Worm (Caenorhabditis elegans) whole organism, early embryonic: ENCODE data around the gene C04H5.1.

Source experiments
- B0310.2 ChIP-seq: sonication (generic microtip); optimal IDR thresholded peaks from 2 replicates; lab custom pipeline; 2016; ENCODE audit warnings: mild to moderate bottlenecking, missing genetic modification characterization, missing compliant biosample characterization
- F13C5.2 ChIP-seq: sonication (generic microtip); optimal IDR thresholded peaks from 2 replicates; lab custom pipeline; 2017; ENCODE audit warnings: mild to moderate bottlenecking, missing genetic modification characterization, inconsistent platforms, missing compliant biosample characterization
- aly-1 ChIP-seq: sonication (generic microtip); optimal IDR thresholded peaks from 2 replicates; lab custom pipeline; 2016; ENCODE audit warnings: missing genetic modification characterization, missing compliant biosample characterization
- ama-1 ChIP-seq: fragments of 150-350 bp; optimal IDR thresholded peaks from 2 replicates; lab custom pipeline; 2014
- ceh-13 ChIP-seq: fragments of 200-800 bp; sonication (Bioruptor generic); optimal IDR thresholded peaks from 2 replicates; lab custom pipeline; 2018; ENCODE audit warnings: mild to moderate bottlenecking, missing genetic modification characterization, missing compliant biosample characterization
- ceh-36 ChIP-seq: sonication (generic microtip); optimal IDR thresholded peaks from 2 replicates; lab custom pipeline; 2016; ENCODE audit warnings: missing genetic modification characterization, inconsistent platforms, missing compliant biosample characterization
- ets-7 ChIP-seq: sonication (generic microtip); optimal IDR thresholded peaks from 2 replicates; lab custom pipeline; 2016; ENCODE audit warnings: missing genotype, missing genetic modification characterization, missing compliant biosample characterization
- flt-1 ChIP-seq: fragments of 200-800 bp; sonication (Bioruptor generic); IDR thresholded peaks from 2 replicates; pipeline ENCODE4 v1.3.6; 2022; ENCODE audit warnings: missing genetic modification characterization, missing compliant biosample characterization
- hmbx-1 ChIP-seq: sonication (generic microtip); optimal IDR thresholded peaks from 2 replicates; lab custom pipeline; 2016; ENCODE audit warnings: mild to moderate bottlenecking, missing genetic modification characterization, missing compliant biosample characterization
- hmg-4 ChIP-seq: fragments of 200-800 bp; sonication (Bioruptor generic); optimal IDR thresholded peaks from 2 replicates; lab custom pipeline; 2018; ENCODE audit warnings: mild to moderate bottlenecking, missing genetic modification characterization, missing compliant biosample characterization
- hnd-1 ChIP-seq: sonication (generic microtip); optimal IDR thresholded peaks from 2 replicates; lab custom pipeline; 2016; ENCODE audit warnings: missing genetic modification characterization, missing compliant biosample characterization
- pes-1 ChIP-seq: fragments of 200-800 bp; sonication (Bioruptor generic); IDR thresholded peaks from 2 replicates; pipeline ENCODE4 v1.3.6; 2022; ENCODE audit warnings: missing genetic modification reagents, missing genetic modification characterization, missing compliant biosample characterization
- scrt-1 ChIP-seq: fragments of 200-800 bp; sonication (Bioruptor generic); IDR thresholded peaks from 2 replicates; pipeline ENCODE4 v1.3.6; 2022; ENCODE audit warnings: missing genetic modification characterization, missing compliant biosample characterization
- sea-1 ChIP-seq: fragments of 200-800 bp; sonication (Bioruptor generic); conservative IDR thresholded peaks from 2 replicates; pipeline ENCODE4 v1.3.6; 2022; ENCODE audit warnings: missing genetic modification characterization, missing compliant biosample characterization
- tbx-11 ChIP-seq: fragments of 200-800 bp; sonication (Bioruptor generic); IDR thresholded peaks from 2 replicates; pipeline ENCODE4 v1.3.6; 2022; ENCODE audit warnings: missing genetic modification characterization, missing compliant biosample characterization
- tbx-37 ChIP-seq: fragments of 200-800 bp; sonication (Bioruptor generic); conservative IDR thresholded peaks from 2 replicates; pipeline ENCODE4 v1.3.6; 2022; ENCODE audit warnings: missing genetic modification reagents, missing genetic modification characterization, missing compliant biosample characterization
- tra-4 ChIP-seq: sonication (generic microtip); optimal IDR thresholded peaks from 2 replicates; lab custom pipeline; 2017; ENCODE audit warnings: missing genetic modification characterization, missing compliant biosample characterization

The C04H5.1 gene

ce11 chrII:14528233-14528802 lies 5.8 kb upstream of the C04H5.1 start, which contains the start of the genes F57C2.5 and spat-1:
Gene F57C2.5, minus strand, starts transcription at chrII:14528239.
Gene spat-1, plus strand, starts transcription at chrII:14528752.
- TF ChIP-seq F13C5.2 (tag; lab: Kevin White, UChicago): peak; percentile 45
- peak; percentile 38 for TF ChIP-seq ceh-13 (GFP tag; lab: Kevin White, UChicago)
- TF ChIP-seq hmg-4 (GFP tag; lab: Kevin White, UChicago): no peak
- TF ChIP-seq sea-1 (GFP tag; lab: Robert Waterston, UW): peak; percentile 41; the same call in 1 of the 2 replicates
- no peak for TF ChIP-seq aly-1 (tag; lab: Kevin White, UChicago)
- peak; percentile 67 for TF ChIP-seq ets-7 (tag; lab: Kevin White, UChicago)
- no peak for TF ChIP-seq ceh-36 (tag; lab: Kevin White, UChicago)
- 0 out of 2 replicates have a peak, but pooled peaks have one; percentile 41 for TF ChIP-seq tbx-37 (GFP tag; lab: Robert Waterston, UW)
- no peak for TF ChIP-seq tbx-11
- no peak for TF ChIP-seq hmbx-1 (tag; lab: Kevin White, UChicago)
- TF ChIP-seq scrt-1: 0 out of 2 replicates have a peak, but pooled peaks have one; percentile 18
- TF ChIP-seq hnd-1 (tag; lab: Kevin White, UChicago): peak; percentile 19
- TF ChIP-seq pes-1: peak; percentile 65
- TF ChIP-seq ama-1 (lab: Kevin White, UChicago): no peak
- no peak for TF ChIP-seq B0310.2
- TF ChIP-seq flt-1: no peak
- TF ChIP-seq tra-4 (tag; lab: Kevin White, UChicago): peak; percentile 18

DNA sequence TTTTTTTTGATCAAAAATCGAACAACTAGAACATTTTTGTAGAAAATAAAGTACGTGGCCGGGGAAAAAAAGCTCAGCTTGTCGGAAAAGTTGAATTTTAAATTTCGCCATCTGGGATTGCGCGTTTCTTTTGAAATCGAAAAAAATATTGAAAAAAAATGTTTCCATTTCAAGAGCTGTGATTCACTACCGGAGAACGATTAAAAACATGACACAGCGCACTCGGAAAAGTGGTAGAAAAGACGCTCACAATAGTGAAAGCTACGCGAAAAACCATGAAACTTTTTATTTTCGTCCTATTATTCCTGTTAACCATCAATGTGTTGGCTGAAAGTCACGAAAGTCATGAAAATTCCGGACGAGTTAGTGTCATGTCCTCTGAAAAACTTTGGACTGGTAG lies 3.6 kb downstream of the C04H5.1 start, which contains the start of the genes clec-147 and C04H5.7:
Gene clec-147, minus strand, starts transcription at position 101 of the 400 bp plus-strand sequence.
Gene C04H5.7, plus strand, starts transcription at position 219 of the 400 bp plus-strand sequence.
- TF ChIP-seq tbx-11 (no peak), sea-1 (GFP tag; lab: Robert Waterston, UW) (no peak), ets-7 (tag; lab: Kevin White, UChicago) (no peak), ama-1 (lab: Kevin White, UChicago) (no peak), aly-1 (tag; lab: Kevin White, UChicago) (no peak), tbx-37 (GFP tag; lab: Robert Waterston, UW) (no peak), ceh-36 (tag; lab: Kevin White, UChicago) (no peak)

ce11 chrII:14540551-14540950 lies 6.5 kb downstream of the C04H5.1 start:
- TF ChIP-seq B0310.2 (no peak), flt-1 (no peak), hnd-1 (tag; lab: Kevin White, UChicago) (no peak), hmg-4 (GFP tag; lab: Kevin White, UChicago) (no peak), ceh-13 (GFP tag; lab: Kevin White, UChicago) (no peak), hmbx-1 (tag; lab: Kevin White, UChicago) (no peak), aly-1 (tag; lab: Kevin White, UChicago) (no peak), sea-1 (GFP tag; lab: Robert Waterston, UW) (no peak), ceh-36 (tag; lab: Kevin White, UChicago) (no peak)

DNA sequence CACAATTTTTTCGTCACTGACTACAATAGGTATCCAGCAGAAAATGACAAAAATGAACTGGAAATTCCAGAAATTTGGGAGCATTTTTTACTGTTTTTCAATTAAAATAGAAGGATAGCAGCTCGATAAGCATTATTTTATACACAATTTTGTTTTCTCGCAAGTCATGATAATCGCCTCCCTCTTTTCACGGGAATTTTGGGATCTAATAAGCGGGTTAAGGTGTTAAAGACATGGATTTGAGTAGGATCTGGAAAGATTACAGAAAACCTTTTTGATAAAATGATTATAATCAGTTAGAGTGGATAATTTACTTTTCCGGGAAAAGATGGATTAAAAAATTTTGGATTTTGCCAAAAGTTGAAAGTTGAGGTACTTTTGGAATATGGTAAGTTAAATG lies 14.6 kb downstream of the C04H5.1 start, which contains the start of gene gcy-29:
Gene gcy-29, minus strand, starts transcription at position 101 of the 400 bp plus-strand sequence.
- TF ChIP-seq tbx-37 (GFP tag; lab: Robert Waterston, UW): no peak
- no peak for TF ChIP-seq tbx-11
- no peak for TF ChIP-seq ceh-36 (tag; lab: Kevin White, UChicago)

ce11 chrII:14550613-14551012 lies 16.5 kb downstream of the C04H5.1 start, which contains the start of gene nlp-41:
Gene nlp-41, plus strand, starts transcription at chrII:14550913.
- no peak for TF ChIP-seq hnd-1 (tag; lab: Kevin White, UChicago)
- no peak for TF ChIP-seq flt-1
- TF ChIP-seq tra-4 (tag; lab: Kevin White, UChicago): no peak
- no peak for TF ChIP-seq F13C5.2 (tag; lab: Kevin White, UChicago)
- TF ChIP-seq tbx-11: no peak
- TF ChIP-seq pes-1: no peak
- TF ChIP-seq ets-7 (tag; lab: Kevin White, UChicago): no peak
- no peak for TF ChIP-seq tbx-37 (GFP tag; lab: Robert Waterston, UW)
- TF ChIP-seq ceh-13 (GFP tag; lab: Kevin White, UChicago): no peak
- no peak for TF ChIP-seq aly-1 (tag; lab: Kevin White, UChicago)
- no peak for TF ChIP-seq hmg-4 (GFP tag; lab: Kevin White, UChicago)
- no peak for TF ChIP-seq hmbx-1 (tag; lab: Kevin White, UChicago)
- no peak for TF ChIP-seq ceh-36 (tag; lab: Kevin White, UChicago)
- no peak for TF ChIP-seq scrt-1

DNA sequence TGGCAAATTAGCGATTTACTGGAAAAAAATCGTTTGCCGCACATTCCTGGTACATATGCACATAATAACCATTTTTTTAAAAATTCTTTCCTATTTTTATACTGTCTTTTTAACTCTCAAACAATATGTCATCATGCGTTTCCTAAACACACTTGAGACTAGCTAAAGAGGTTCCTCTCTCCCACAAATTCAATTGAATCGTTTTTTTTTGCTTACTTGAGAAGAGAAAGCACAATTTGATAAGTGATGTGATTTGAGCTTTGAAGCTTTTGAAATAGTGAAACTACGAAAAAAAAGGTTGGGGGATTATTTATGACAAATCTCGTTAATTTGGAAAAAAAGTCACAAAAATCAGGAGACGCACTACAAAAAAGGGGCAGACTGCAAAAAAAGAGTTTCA lies 20.9 kb downstream of the C04H5.1 start:
- no peak for TF ChIP-seq B0310.2
- TF ChIP-seq ets-7 (tag; lab: Kevin White, UChicago): no peak
- TF ChIP-seq hnd-1 (tag; lab: Kevin White, UChicago): no peak
- TF ChIP-seq pes-1: no peak
- no peak for TF ChIP-seq sea-1 (GFP tag; lab: Robert Waterston, UW)
- no peak for TF ChIP-seq hmg-4 (GFP tag; lab: Kevin White, UChicago)
- TF ChIP-seq flt-1: no peak

ce11 chrII:14561549-14562115 lies 27.5 kb downstream of the C04H5.1 start, which contains the start of gene mog-4:
Gene mog-4, minus strand, starts transcription at chrII:14561599.
- peak; percentile 91 for TF ChIP-seq tbx-37 (GFP tag; lab: Robert Waterston, UW)
- TF ChIP-seq scrt-1: peak; percentile 69
- TF ChIP-seq pes-1: peak; percentile 73
- peak; percentile 68 for TF ChIP-seq tbx-11
- TF ChIP-seq F13C5.2 (tag; lab: Kevin White, UChicago): peak; percentile 71
- peak; percentile 41; the same call in 1 of the 2 replicates for TF ChIP-seq sea-1 (GFP tag; lab: Robert Waterston, UW)
